Fruit fly (Drosophila melanogaster) whole organism, wandering third instar larva: ENCODE measurements around the gene CG7840.
A peak's percentile ranks its signal among the peaks of the same experiment; 100 is the strongest.

ENCODE experiments used
- Abd-B ChIP-seq: fragments of >200 bp; optimal IDR thresholded peaks from 2 replicates; lab custom pipeline; 2017; ENCODE audit warnings: missing biosample characterization, missing genetic modification characterization
- CG32264 ChIP-seq: fragments of 200-800 bp; sonication (Bioruptor generic); optimal IDR thresholded peaks from 2 replicates; lab custom pipeline; 2016; ENCODE audit warnings: missing biosample characterization, missing genetic modification characterization
- CG9705 ChIP-seq: fragments of 200-800 bp; sonication (Bioruptor generic); optimal IDR thresholded peaks from 2 replicates; lab custom pipeline; 2018; ENCODE audit warnings: missing biosample characterization, mild to moderate bottlenecking, missing genetic modification characterization
- CrebA ChIP-seq: fragments of 200-800 bp; sonication (Bioruptor generic); optimal IDR thresholded peaks from 2 replicates; lab custom pipeline; 2016; ENCODE audit warnings: missing biosample characterization, mild to moderate bottlenecking, missing genetic modification characterization, borderline replicate concordance
- Dfd ChIP-seq: fragments of >200 bp; optimal IDR thresholded peaks from 2 replicates; lab custom pipeline; 2017; ENCODE audit warnings: missing biosample characterization, missing genetic modification characterization
- Dif ChIP-seq: fragments of 200-275, 200-300 bp; sonication (Bioruptor generic); optimal IDR thresholded peaks from 2 replicates; lab custom pipeline; 2018; ENCODE audit warnings: missing biosample characterization, missing genetic modification characterization; ENCODE audit not compliant: partially characterized antibody
- GATAd ChIP-seq: sonication (Bioruptor generic); optimal IDR thresholded peaks from 2 replicates; lab custom pipeline; 2016; ENCODE audit warnings: missing biosample characterization, missing genetic modification characterization
- HLH106 ChIP-seq: fragments of 200-800 bp; optimal IDR thresholded peaks from 3 replicates; lab custom pipeline; 2019; ENCODE audit warnings: missing biosample characterization, mild to moderate bottlenecking, missing genetic modification characterization, moderate library complexity
- Hnf4 ChIP-seq: fragments of 200-800 bp; sonication (Bioruptor generic); optimal IDR thresholded peaks from 2 replicates; lab custom pipeline; 2016; ENCODE audit warnings: missing biosample characterization, mild to moderate bottlenecking, missing genetic modification characterization
- Hr78 ChIP-seq: fragments of >200 bp; optimal IDR thresholded peaks from 2 replicates; lab custom pipeline; 2017; ENCODE audit warnings: missing biosample characterization, missing genetic modification characterization
- Hr83 ChIP-seq: fragments of 200-300 bp; sonication (Bioruptor generic); optimal IDR thresholded peaks from 2 replicates; lab custom pipeline; 2016; ENCODE audit warnings: missing biosample characterization, mild to moderate bottlenecking, missing genetic modification characterization, moderate library complexity; ENCODE audit not compliant: poor library complexity, severe bottlenecking
- Jra ChIP-seq: sonication (Bioruptor generic); optimal IDR thresholded peaks from 2 replicates; lab custom pipeline; 2016; ENCODE audit warnings: missing biosample characterization, missing genetic modification characterization
- Mio ChIP-seq: sonication (Bioruptor generic); optimal IDR thresholded peaks from 2 replicates; lab custom pipeline; 2016; ENCODE audit warnings: missing biosample characterization, missing genetic modification characterization
- Myc ChIP-seq: fragments of >200 bp; optimal IDR thresholded peaks from 2 replicates; lab custom pipeline; 2017
- N ChIP-seq: fragments of >200 bp; optimal IDR thresholded peaks from 2 replicates; lab custom pipeline; 2018; ENCODE audit warnings: missing biosample characterization, missing external identifiers, missing genetic modification characterization
- OdsH ChIP-seq: fragments of 200-800 bp; sonication (Bioruptor generic); optimal IDR thresholded peaks from 2 replicates; lab custom pipeline; 2016; ENCODE audit warnings: missing biosample characterization, mild to moderate bottlenecking, missing genetic modification characterization
- Rel ChIP-seq, 2 experiments: fragments of 200-800 bp; sonication (Bioruptor generic) in 1 of 2; optimal IDR thresholded peaks; 2 replicates in 1 of 2; 3 replicates in 1 of 2; lab custom pipeline; 2016 to 2019; ENCODE audit warnings: mild to moderate bottlenecking in 2 of 2, missing biosample characterization in 2 of 2, missing genetic modification characterization in 2 of 2, moderate library complexity in 1 of 2
- Sp1 ChIP-seq: fragments of 200-800 bp; sonication (Bioruptor generic); optimal IDR thresholded peaks from 3 replicates; lab custom pipeline; 2019; ENCODE audit warnings: missing biosample characterization, mild to moderate bottlenecking, missing genetic modification characterization, moderate library complexity
- Vsx2 ChIP-seq: fragments of 200-300, 225-300 bp; sonication (Bioruptor generic); optimal IDR thresholded peaks from 2 replicates; lab custom pipeline; 2018; ENCODE audit warnings: missing biosample characterization, missing genetic modification characterization; ENCODE audit not compliant: partially characterized antibody
- br ChIP-seq: fragments of 200-800 bp; sonication (Bioruptor generic); optimal IDR thresholded peaks from 2 replicates; lab custom pipeline; 2016; ENCODE audit warnings: missing biosample characterization, missing genetic modification characterization
- brk ChIP-seq: fragments of 200-800 bp; sonication (Bioruptor generic); optimal IDR thresholded peaks from 2 replicates; lab custom pipeline; 2016; ENCODE audit warnings: missing biosample characterization, mild to moderate bottlenecking, missing genetic modification characterization
- dl ChIP-seq, 2 experiments: fragments of 175-275, 200-275 bp in 1 of 2; fragments of 200-275 bp in 1 of 2; sonication (Bioruptor generic); optimal IDR thresholded peaks; lab custom pipeline; 2018; ENCODE audit warnings: mild to moderate bottlenecking in 2 of 2, missing biosample characterization in 2 of 2, missing genetic modification characterization in 2 of 2, moderate library complexity in 2 of 2; ENCODE audit not compliant: partially characterized antibody in 2 of 2, insufficient read depth in 1 of 2
- dmrt93B ChIP-seq: fragments of 200-800 bp; sonication (Bioruptor generic); optimal IDR thresholded peaks from 2 replicates; lab custom pipeline; 2018; ENCODE audit warnings: missing biosample characterization, mild to moderate bottlenecking, missing genetic modification characterization
- dsf ChIP-seq: sonication (Bioruptor generic); optimal IDR thresholded peaks from 2 replicates; lab custom pipeline; 2016; ENCODE audit warnings: missing biosample characterization, missing genetic modification characterization, borderline replicate concordance
- ey ChIP-seq: fragments of 200-800 bp; sonication (Bioruptor generic); optimal IDR thresholded peaks from 2 replicates; lab custom pipeline; 2016; ENCODE audit warnings: missing biosample characterization, missing genetic modification characterization
- foxo ChIP-seq, 2 experiments: fragments of 200-800 bp; sonication (Bioruptor generic); optimal IDR thresholded peaks; 2 replicates in 1 of 2; 3 replicates in 1 of 2; lab custom pipeline; 2016 to 2017; ENCODE audit warnings: missing biosample characterization in 2 of 2, missing genetic modification characterization in 2 of 2
- fru ChIP-seq: fragments of 200-800 bp; sonication (Bioruptor generic); optimal IDR thresholded peaks from 3 replicates; lab custom pipeline; 2016; ENCODE audit warnings: missing biosample characterization, mild to moderate bottlenecking, missing genetic modification characterization
- h ChIP-seq: fragments of 200-800 bp; sonication (Bioruptor generic); optimal IDR thresholded peaks from 3 replicates; lab custom pipeline; 2016; ENCODE audit warnings: missing biosample characterization, mild to moderate bottlenecking, missing genetic modification characterization
- jim ChIP-seq: fragments of 175-275, 200-325 bp; sonication (Bioruptor generic); optimal IDR thresholded peaks from 2 replicates; lab custom pipeline; 2016; ENCODE audit warnings: missing biosample characterization, mild to moderate bottlenecking, missing genetic modification characterization
- lola ChIP-seq: fragments of >200 bp; optimal IDR thresholded peaks from 2 replicates; lab custom pipeline; 2017; ENCODE audit warnings: missing biosample characterization, missing genetic modification characterization
- pan ChIP-seq: fragments of >200 bp; optimal IDR thresholded peaks from 2 replicates; lab custom pipeline; 2017
- psq ChIP-seq: fragments of 200-800 bp; sonication (Bioruptor generic); optimal IDR thresholded peaks from 3 replicates; lab custom pipeline; 2017; ENCODE audit warnings: missing biosample characterization, mild to moderate bottlenecking, missing genetic modification characterization, moderate library complexity
- rgr ChIP-seq: fragments of 200-800 bp; sonication (Bioruptor generic); optimal IDR thresholded peaks from 3 replicates; lab custom pipeline; 2016; ENCODE audit warnings: missing biosample characterization, mild to moderate bottlenecking, missing genetic modification characterization
- sage ChIP-seq: fragments of 200-800 bp; sonication (Bioruptor generic); optimal IDR thresholded peaks from 2 replicates; lab custom pipeline; 2016; ENCODE audit warnings: missing biosample characterization, mild to moderate bottlenecking, missing genetic modification characterization
- sv ChIP-seq: fragments of 200-800 bp; sonication (Bioruptor generic); optimal IDR thresholded peaks from 3 replicates; lab custom pipeline; 2016; ENCODE audit warnings: missing biosample characterization, missing genetic modification characterization
- tai ChIP-seq: sonication (Bioruptor generic); optimal IDR thresholded peaks from 2 replicates; lab custom pipeline; 2016; ENCODE audit warnings: missing biosample characterization, missing genetic modification characterization
- usp ChIP-seq: fragments of >200 bp; optimal IDR thresholded peaks from 2 replicates; lab custom pipeline; 2017; ENCODE audit warnings: missing biosample characterization, missing genetic modification characterization
- woc ChIP-seq: sonication (Bioruptor generic); optimal IDR thresholded peaks from 2 replicates; lab custom pipeline; 2016; ENCODE audit warnings: missing biosample characterization, mild to moderate bottlenecking, missing genetic modification characterization

The CG7840 gene

DNA sequence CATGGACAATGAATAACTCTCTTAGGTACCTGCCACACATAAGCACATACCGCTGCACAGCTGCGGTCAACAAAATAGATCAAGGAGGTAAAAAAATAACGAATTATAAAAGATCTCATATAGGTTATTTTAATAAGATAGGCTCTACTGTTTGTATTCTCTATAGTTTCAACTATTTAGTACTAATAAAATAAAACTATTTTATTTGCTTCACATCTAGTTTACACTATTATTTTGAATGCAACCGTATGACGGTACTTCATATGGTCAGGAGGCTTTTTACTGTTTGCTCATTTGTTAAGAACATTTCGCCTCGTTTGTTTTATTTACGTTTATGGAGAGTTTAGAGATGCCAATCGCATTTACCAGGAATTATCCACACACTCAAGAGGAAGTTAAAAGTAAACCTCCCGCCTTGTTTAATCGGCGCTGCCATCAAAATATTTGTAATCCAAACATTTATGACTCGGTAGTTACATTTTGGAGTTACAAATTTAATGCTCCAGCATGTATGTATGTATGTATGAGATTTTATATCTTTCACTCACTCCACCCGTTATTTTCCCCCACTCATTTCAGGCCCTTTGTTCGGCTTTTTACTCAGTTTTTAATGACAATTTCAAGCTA, 30.3 kb upstream of the CG7840 start (continued):
- TF ChIP-seq N (GFP tag; lab: Kevin White, UChicago) (no peak), Abd-B (GFP tag; lab: Kevin White, UChicago) (no peak), GATAd (GFP tag; lab: Kevin White, UChicago) (no peak)

DNA sequence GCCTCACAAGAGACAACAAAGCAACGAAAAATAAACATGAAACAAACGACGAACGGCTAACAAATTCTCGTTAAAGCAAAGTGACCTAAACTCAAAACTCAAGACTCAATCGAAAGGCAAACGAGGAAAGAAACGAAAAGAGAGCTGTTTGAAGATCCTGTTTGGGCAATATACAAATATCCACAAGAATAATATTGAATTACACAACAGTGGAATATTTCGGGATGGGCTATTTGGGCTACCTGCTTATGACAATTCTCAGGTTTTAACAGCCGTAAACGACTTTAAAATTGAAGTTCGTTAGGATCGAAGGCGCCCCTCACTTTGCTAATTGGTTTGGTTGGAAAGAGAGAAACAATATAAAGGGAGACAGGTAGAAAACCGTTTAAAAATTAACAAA, 29.1 kb upstream of the CG7840 start:
- TF ChIP-seq Mio (GFP tag; lab: Kevin White, UChicago) (no peak), CrebA (GFP tag; lab: Kevin White, UChicago) (no peak), sv (GFP tag; lab: Kevin White, UChicago) (no peak), br (GFP tag; lab: Kevin White, UChicago) (no peak), h (GFP tag; lab: Kevin White, UChicago) (no peak), ey (GFP tag; lab: Kevin White, UChicago) (no peak), fru (GFP tag; lab: Kevin White, UChicago) (no peak), N (GFP tag; lab: Kevin White, UChicago) (no peak), lola (GFP tag; lab: Kevin White, UChicago) (no peak), tai (no peak), psq (GFP tag; lab: Kevin White, UChicago) (no peak), Myc (lab: Kevin White, UChicago) (no peak)

DNA sequence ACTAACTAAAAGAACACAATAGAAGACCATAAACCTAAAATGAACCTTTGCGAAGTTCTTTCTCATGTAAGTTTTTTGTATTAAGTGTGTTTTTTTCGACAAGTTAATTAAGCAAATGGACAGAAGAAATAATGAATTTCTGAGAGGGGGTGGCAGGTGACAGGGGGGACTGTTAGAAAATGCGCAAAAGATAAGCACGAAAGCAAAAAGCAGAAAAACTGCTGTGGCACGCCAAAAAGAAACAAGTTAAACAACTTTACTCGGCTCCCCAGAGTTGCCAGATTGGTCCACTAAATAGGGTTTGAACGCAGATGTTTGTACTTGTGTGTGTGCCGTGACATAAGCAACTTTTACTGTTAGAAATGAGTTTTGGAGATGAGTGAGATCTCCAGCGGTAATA, 28.5 kb upstream of the CG7840 start:
- TF ChIP-seq GATAd (GFP tag; lab: Kevin White, UChicago): no peak

DNA sequence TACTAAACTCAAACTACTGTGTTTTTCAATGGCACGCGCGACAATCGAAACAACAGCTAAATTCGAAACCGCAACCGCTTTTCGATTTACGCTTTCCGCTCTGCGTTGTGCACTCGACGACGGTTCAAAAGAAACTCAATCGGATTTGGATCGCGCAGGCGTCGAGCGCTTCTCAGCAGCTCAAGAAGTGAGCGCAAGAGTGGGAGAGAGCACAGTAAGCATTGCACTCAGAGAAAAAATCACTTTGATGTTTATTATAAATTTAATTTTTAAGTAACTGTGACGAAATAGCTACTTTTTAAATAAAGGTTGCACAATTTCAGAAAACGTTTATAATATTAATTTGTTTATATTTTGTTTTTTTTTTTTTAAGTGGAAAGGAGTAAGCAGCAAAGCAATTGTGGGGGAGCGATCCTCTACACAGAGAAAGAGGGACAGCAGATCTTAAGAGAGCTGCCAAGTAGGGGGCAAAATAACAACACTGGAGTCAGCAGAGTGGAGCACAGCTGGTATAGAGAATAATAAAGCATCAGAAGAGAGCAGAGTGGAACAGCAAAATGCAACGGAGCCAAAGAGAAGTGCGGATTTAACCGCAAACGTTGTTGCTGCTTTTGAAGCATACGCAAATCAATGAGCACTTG, 27.7 kb upstream of the CG7840 start:
- TF ChIP-seq CG9705 (GFP tag; lab: Kevin White, UChicago) (peak; percentile 94), HLH106 (tag; lab: Kevin White, UChicago) (peak; percentile 96), dl (GFP tag; optimal IDR thresholded peaks at IDR 0.05; lab: Kevin White, UChicago; ENCODE audit: insufficient read depth in 1 of 2, partially characterized antibody in 2 of 2) (peak; percentile 37 to 64), Dif (GFP tag; lab: Kevin White, UChicago) (peak; percentile 78), br (GFP tag; lab: Kevin White, UChicago) (peak; percentile 98), ey (GFP tag; lab: Kevin White, UChicago) (peak; percentile 97), dmrt93B (peak; percentile 94), Rel (GFP tag; optimal IDR thresholded peaks at IDR 0.05; lab: Kevin White, UChicago) (peak; percentile 98), Rel (tag; optimal IDR thresholded peaks at IDR 0.05; lab: Kevin White, UChicago) (peak; percentile 79), sv (GFP tag; lab: Kevin White, UChicago) (peak; percentile 97), fru (GFP tag; lab: Kevin White, UChicago) (peak; percentile 98), Mio (GFP tag; lab: Kevin White, UChicago) (peak; percentile 73), psq (GFP tag; lab: Kevin White, UChicago) (peak; percentile 98), Hnf4 (GFP tag; lab: Kevin White, UChicago) (peak; percentile 98), pan (lab: Kevin White, UChicago) (no peak), GATAd (GFP tag; lab: Kevin White, UChicago) (peak; percentile 33), woc (GFP tag; lab: Kevin White, UChicago) (peak; percentile 95), Hr78 (no peak), OdsH (GFP tag; lab: Kevin White, UChicago) (peak; percentile 99), Abd-B (GFP tag; lab: Kevin White, UChicago) (no peak), N (GFP tag; lab: Kevin White, UChicago) (no peak), jim (no peak), rgr (GFP tag; lab: Kevin White, UChicago) (peak; percentile 99), Jra (GFP tag; lab: Kevin White, UChicago) (peak; percentile 96), Hr83 (GFP tag; lab: Kevin White, UChicago) (peak; percentile 0), tai (peak; percentile 93), Sp1 (peak; percentile 99), Myc (lab: Kevin White, UChicago) (no peak), usp (GFP tag; lab: Kevin White, UChicago) (no peak), sage (GFP tag; lab: Kevin White, UChicago) (peak; percentile 98), Vsx2 (GFP tag; lab: Kevin White, UChicago) (peak; percentile 7), dsf (peak; percentile 92), foxo (GFP tag; optimal IDR thresholded peaks at IDR 0.05; lab: Kevin White, UChicago) (peak; percentile 50 to 99), Dfd (GFP tag; lab: Kevin White, UChicago) (peak; percentile 27), CrebA (GFP tag; lab: Kevin White, UChicago) (peak; percentile 94), CG32264 (peak; percentile 86), lola (GFP tag; lab: Kevin White, UChicago) (no peak), brk (GFP tag; lab: Kevin White, UChicago) (peak; percentile 99), h (GFP tag; lab: Kevin White, UChicago) (peak; percentile 99)
